Fruit fly (Drosophila melanogaster) whole organism, embryonic: ENCODE measurements around the gene CG14854.

Experiments used
- Abd-B ChIP-seq: fragments of 200-800 bp; sonication (Bioruptor generic); optimal IDR thresholded peaks from 2 replicates; lab custom pipeline; 2018; ENCODE audit warnings: missing biosample characterization, mild to moderate bottlenecking, missing genetic modification characterization, moderate library complexity
- Adf1 ChIP-seq: fragments of 200-800 bp; sonication (Bioruptor generic); IDR thresholded peaks from 2 replicates; pipeline ENCODE4 v1.3.6; 2022; ENCODE audit warnings: missing biosample characterization, missing genetic modification characterization
- Asciz ChIP-seq: fragments of 200-800 bp; sonication (Bioruptor generic); optimal IDR thresholded peaks from 2 replicates; lab custom pipeline; 2017; ENCODE audit warnings: missing biosample characterization, mild to moderate bottlenecking, missing genetic modification characterization, missing genetic modification reagents
- BEAF-32 ChIP-seq: fragments of 200-800 bp; sonication (Bioruptor generic); optimal IDR thresholded peaks from 3 replicates; lab custom pipeline; 2017; ENCODE audit warnings: missing biosample characterization, missing genetic modification characterization, mild to moderate bottlenecking, moderate library complexity, missing genetic modification reagents
- CG10147 ChIP-seq: fragments of 200-800 bp; sonication (Bioruptor generic); optimal IDR thresholded peaks from 2 replicates; lab custom pipeline; 2019; ENCODE audit warnings: missing biosample characterization, mild to moderate bottlenecking, missing genetic modification characterization, moderate library complexity
- CG11093 ChIP-seq: fragments of 200-800 bp; sonication (Bioruptor generic); IDR thresholded peaks from 3 replicates; pipeline ENCODE4 v1.3.6; 2022; ENCODE audit warnings: missing biosample characterization, missing genetic modification characterization
- CG11247 ChIP-seq: fragments of 200-800 bp; sonication (Bioruptor generic); IDR thresholded peaks from 2 replicates; pipeline ENCODE4 v1.3.6; 2022; ENCODE audit warnings: missing biosample characterization, missing genetic modification characterization
- CG11456 ChIP-seq: fragments of 200-800 bp; sonication (Bioruptor generic); IDR thresholded peaks from 3 replicates; pipeline ENCODE4 v1.3.6; 2022; ENCODE audit warnings: missing biosample characterization, missing genetic modification characterization
- CG11560 ChIP-seq: fragments of 200-800 bp; sonication (Bioruptor generic); IDR thresholded peaks from 3 replicates; pipeline ENCODE4 v1.3.6; 2022; ENCODE audit warnings: missing biosample characterization, missing genetic modification characterization
- CG11696 ChIP-seq: fragments of 200-800 bp; sonication (Bioruptor generic); IDR thresholded peaks from 2 replicates; pipeline ENCODE4 v1.3.6; 2022; ENCODE audit warnings: missing biosample characterization, missing genetic modification characterization
- CG15479 ChIP-seq: fragments of 200-800 bp; sonication (Bioruptor generic); optimal IDR thresholded peaks from 3 replicates; lab custom pipeline; 2019; ENCODE audit warnings: missing biosample characterization, mild to moderate bottlenecking, missing genetic modification characterization, moderate library complexity
- CG15601 ChIP-seq: fragments of 200-800 bp; sonication (Bioruptor generic); optimal IDR thresholded peaks from 3 replicates; lab custom pipeline; 2019; ENCODE audit warnings: missing biosample characterization, mild to moderate bottlenecking, missing genetic modification characterization, moderate library complexity
- CG17186 ChIP-seq: fragments of 200-800 bp; sonication (Bioruptor generic); optimal IDR thresholded peaks from 3 replicates; lab custom pipeline; 2017; ENCODE audit warnings: missing biosample characterization, missing genetic modification reagents, missing genetic modification characterization
- CG3847 ChIP-seq: fragments of 200-800 bp; sonication (Bioruptor generic); IDR thresholded peaks from 2 replicates; pipeline ENCODE4 v1.3.6; 2022; ENCODE audit warnings: missing biosample characterization, missing genetic modification characterization
- CG4404 ChIP-seq: fragments of 200-800 bp; sonication (Bioruptor generic); IDR thresholded peaks from 2 replicates; pipeline ENCODE4 v1.3.6; 2022; ENCODE audit warnings: missing biosample characterization, missing genetic modification characterization
- CG5953 ChIP-seq: fragments of 200-800 bp; sonication (Bioruptor generic); IDR thresholded peaks from 2 replicates; pipeline ENCODE4 v1.3.6; 2022; ENCODE audit warnings: missing biosample characterization, missing genetic modification characterization
- D19A ChIP-seq: fragments of 200-800 bp; optimal IDR thresholded peaks from 3 replicates; lab custom pipeline; 2019; ENCODE audit warnings: missing biosample characterization, mild to moderate bottlenecking, missing genetic modification characterization, moderate library complexity
- Deaf1 ChIP-seq: fragments of 200-800 bp; optimal IDR thresholded peaks from 3 replicates; lab custom pipeline; 2019; ENCODE audit warnings: missing biosample characterization, mild to moderate bottlenecking, missing genetic modification characterization, moderate library complexity
- Doc3 ChIP-seq: fragments of 200-800 bp; sonication (Bioruptor generic); IDR thresholded peaks from 3 replicates; pipeline ENCODE4 v1.3.6; 2022; ENCODE audit warnings: missing biosample characterization, missing genetic modification characterization; ENCODE audit not compliant: partially characterized antibody
- E2f1 ChIP-seq: fragments of 200-800 bp; sonication (Bioruptor generic); IDR thresholded peaks from 2 replicates; pipeline ENCODE4 v1.3.6; 2022; ENCODE audit warnings: missing biosample characterization, missing genetic modification characterization
- MESR4 ChIP-seq: fragments of 200-800 bp; sonication (Bioruptor generic); optimal IDR thresholded peaks from 2 replicates; lab custom pipeline; 2018; ENCODE audit warnings: missing biosample characterization, mild to moderate bottlenecking, missing genetic modification characterization, moderate library complexity
- Neu2 ChIP-seq: fragments of 200-800 bp; sonication (Bioruptor generic); optimal IDR thresholded peaks from 3 replicates; lab custom pipeline; 2016; ENCODE audit warnings: missing biosample characterization, missing genetic modification characterization, borderline replicate concordance
- Oli ChIP-seq: fragments of 200-800 bp; sonication (Bioruptor generic); optimal IDR thresholded peaks from 2 replicates; lab custom pipeline; 2018; ENCODE audit warnings: missing biosample characterization, mild to moderate bottlenecking, missing genetic modification characterization, moderate library complexity
- Pdp1 ChIP-seq, 2 experiments: fragments of 200-800 bp; sonication (Bioruptor generic); optimal IDR thresholded peaks; 3 replicates each; lab custom pipeline; 2016; ENCODE audit warnings: missing biosample characterization in 2 of 2, missing genetic modification characterization in 2 of 2, mild to moderate bottlenecking in 1 of 2, moderate library complexity in 1 of 2
- Rfx ChIP-seq: fragments of 200-800 bp; sonication (Bioruptor generic); IDR thresholded peaks from 2 replicates; pipeline ENCODE4 v1.3.6; 2022; ENCODE audit warnings: missing biosample characterization, missing genetic modification characterization
- Rx ChIP-seq: fragments of 200-800 bp; sonication (Bioruptor generic); IDR thresholded peaks from 2 replicates; pipeline ENCODE4 v1.3.6; 2022; ENCODE audit warnings: missing biosample characterization, missing genetic modification characterization
- Sox100B ChIP-seq: fragments of 200-800 bp; sonication (Bioruptor generic); optimal IDR thresholded peaks from 3 replicates; lab custom pipeline; 2018; ENCODE audit warnings: missing biosample characterization, mild to moderate bottlenecking, missing genetic modification characterization
- Sox102F ChIP-seq: fragments of 200-800 bp; sonication (Bioruptor generic); optimal IDR thresholded peaks from 2 replicates; lab custom pipeline; 2018; ENCODE audit warnings: missing biosample characterization, mild to moderate bottlenecking, missing genetic modification characterization, moderate library complexity
- Sry-β ChIP-seq: fragments of 200-800 bp; sonication (Bioruptor generic); optimal IDR thresholded peaks from 2 replicates; lab custom pipeline; 2018; ENCODE audit warnings: missing biosample characterization, mild to moderate bottlenecking, missing genetic modification characterization, moderate library complexity
- Xrp1 ChIP-seq: fragments of 200-800 bp; sonication (Bioruptor generic); IDR thresholded peaks from 2 replicates; pipeline ENCODE4 v1.3.6; 2022; ENCODE audit warnings: missing biosample characterization, missing genetic modification characterization
- abd-A ChIP-seq: fragments of 200-800 bp; sonication (Bioruptor generic); optimal IDR thresholded peaks from 3 replicates; lab custom pipeline; 2019; ENCODE audit warnings: missing biosample characterization, mild to moderate bottlenecking, missing genetic modification characterization, moderate library complexity
- bowl ChIP-seq: fragments of 200-800 bp; sonication (Bioruptor generic); IDR thresholded peaks from 2 replicates; pipeline ENCODE4 v1.3.6; 2022; ENCODE audit warnings: missing biosample characterization, missing genetic modification characterization
- btn ChIP-seq: fragments of 200-800 bp; sonication (Bioruptor generic); optimal IDR thresholded peaks from 2 replicates; lab custom pipeline; 2016; ENCODE audit warnings: missing biosample characterization, missing genetic modification characterization
- chn ChIP-seq: fragments of 200-800 bp; sonication (Bioruptor generic); optimal IDR thresholded peaks from 2 replicates; lab custom pipeline; 2016; ENCODE audit warnings: missing biosample characterization, missing genetic modification characterization
- croc ChIP-seq: fragments of 200-800 bp; sonication (Bioruptor generic); conservative IDR thresholded peaks from 3 replicates; pipeline ENCODE4 v1.3.6; 2022; ENCODE audit warnings: missing biosample characterization, missing genetic modification characterization
- dysf ChIP-seq: fragments of 200-800 bp; sonication (Bioruptor generic); IDR thresholded peaks from 3 replicates; pipeline ENCODE4 v1.3.6; 2022; ENCODE audit warnings: missing biosample characterization, missing genetic modification characterization
- eyg ChIP-seq: fragments of 200-800 bp; sonication (Bioruptor generic); optimal IDR thresholded peaks from 3 replicates; lab custom pipeline; 2016; ENCODE audit warnings: missing biosample characterization, missing genetic modification characterization
- gcm2 ChIP-seq: fragments of 200-800 bp; sonication (Bioruptor generic); optimal IDR thresholded peaks from 2 replicates; lab custom pipeline; 2016; ENCODE audit warnings: missing biosample characterization, missing genetic modification characterization
- hkb ChIP-seq, 2 experiments: fragments of 200-800 bp in 1 of 2; fragments of >200 bp in 1 of 2; sonication (Bioruptor generic) in 1 of 2; IDR thresholded peaks in 1 of 2; optimal IDR thresholded peaks in 1 of 2; 2 replicates each; pipeline versions ENCODE4 v1.3.6 to Lab custom; 2017 to 2022; ENCODE audit warnings: missing biosample characterization in 1 of 2, missing genetic modification characterization in 1 of 2
- jing ChIP-seq: fragments of 200-800 bp; sonication (Bioruptor generic); optimal IDR thresholded peaks from 2 replicates; lab custom pipeline; 2018; ENCODE audit warnings: missing biosample characterization, mild to moderate bottlenecking, missing genetic modification characterization
- klu ChIP-seq: fragments of 200-800 bp; sonication (Bioruptor generic); IDR thresholded peaks from 2 replicates; pipeline ENCODE4 v1.3.6; 2022; ENCODE audit warnings: missing biosample characterization, missing genetic modification characterization
- knrl ChIP-seq: fragments of 200-800 bp; sonication (Bioruptor generic); IDR thresholded peaks from 3 replicates; pipeline ENCODE4 v1.3.6; 2022; ENCODE audit warnings: missing biosample characterization, missing genetic modification characterization; ENCODE audit not compliant: partially characterized antibody
- oc ChIP-seq: fragments of 200-800 bp; sonication (Bioruptor generic); optimal IDR thresholded peaks from 2 replicates; lab custom pipeline; 2018; ENCODE audit warnings: missing biosample characterization, mild to moderate bottlenecking, missing genetic modification characterization, moderate library complexity
- pan ChIP-seq, 4 experiments: fragments of >200 bp in 3 of 4; fragments of 200-800 bp in 1 of 4; sonication (Bioruptor generic) in 1 of 4; optimal IDR thresholded peaks in 3 of 4; IDR thresholded peaks in 1 of 4; 2 replicates each; pipeline versions ENCODE4 v1.3.6 to Lab custom; 2017 to 2022; ENCODE audit warnings: missing biosample characterization in 2 of 4, missing genetic modification characterization in 2 of 4, mixed read lengths in 1 of 4
- psq ChIP-seq: fragments of 200-800 bp; sonication (Bioruptor generic); optimal IDR thresholded peaks from 2 replicates; lab custom pipeline; 2017; ENCODE audit warnings: missing biosample characterization, missing genetic modification characterization
- scrt ChIP-seq: fragments of 200-800 bp; sonication (Bioruptor generic); optimal IDR thresholded peaks from 2 replicates; lab custom pipeline; 2018; ENCODE audit warnings: missing biosample characterization, mild to moderate bottlenecking, missing genetic modification characterization, moderate library complexity
- ttk ChIP-seq: fragments of 200-800 bp; sonication (Bioruptor generic); IDR thresholded peaks from 2 replicates; pipeline ENCODE4 v2.1.2; 2022; ENCODE audit warnings: missing biosample characterization, missing genetic modification characterization
- yki ChIP-seq: fragments of >200 bp; optimal IDR thresholded peaks from 3 replicates; lab custom pipeline; 2018

The CG14854 gene

dm6 chr3R:14511123-14511908 is 48.5 kb downstream of the CG14854 start, which contains the start of the genes HtrA2 and mRpL11 (continued):
- TF ChIP-seq oc, result no peak
- TF ChIP-seq CG15601, result peak; percentile 93
- TF ChIP-seq CG5953, result no peak
- TF ChIP-seq CG11093 (GFP tag; lab: Robert Waterston, UW), result 0 out of 3 replicates have a peak, but pooled peaks have one; percentile 22
- TF ChIP-seq psq (GFP tag; lab: Kevin White, UChicago), result peak; percentile 38
- peak; percentile 65 for TF ChIP-seq BEAF-32
- peak; percentile 31 for TF ChIP-seq scrt (GFP tag; lab: Kevin White, UChicago)
- TF ChIP-seq Rfx (GFP tag; lab: Robert Waterston, UW), result peak; percentile 77
- peak; percentile 62 for TF ChIP-seq CG4404 (GFP tag; lab: Robert Waterston, UW)
- TF ChIP-seq Xrp1 (GFP tag; lab: Robert Waterston, UW), result no peak
- peak; percentile 42 for TF ChIP-seq Sox100B (GFP tag; lab: Kevin White, UChicago)
- TF ChIP-seq Neu2 (GFP tag; lab: Kevin White, UChicago), result peak; percentile 51
- TF ChIP-seq yki (lab: Kevin White, UChicago), result no peak
- TF ChIP-seq chn (GFP tag; lab: Kevin White, UChicago), result peak; percentile 62
- TF ChIP-seq Doc3 (GFP tag; lab: Robert Waterston, UW), result peak; percentile 32; the same call in 1 of the 3 replicates
- TF ChIP-seq D19A, result no peak
- TF ChIP-seq Sox102F (GFP tag; lab: Kevin White, UChicago), result no peak
- TF ChIP-seq CG10147 (GFP tag; lab: Kevin White, UChicago), result peak; percentile 30
- TF ChIP-seq Asciz (GFP tag; lab: Kevin White, UChicago), result peak; percentile 21
- no peak for TF ChIP-seq Oli (tag; lab: Kevin White, UChicago)
- TF ChIP-seq CG11696 (GFP tag; lab: Robert Waterston, UW), result no peak
- TF ChIP-seq hkb (optimal IDR thresholded peaks at IDR 0.05; lab: Kevin White, UChicago), result peak; percentile 22
- TF ChIP-seq hkb (GFP tag; IDR thresholded peaks at IDR 0.05; lab: Robert Waterston, UW), result no peak
- no peak for TF ChIP-seq btn (GFP tag; lab: Kevin White, UChicago)
- TF ChIP-seq pan (optimal IDR thresholded peaks at IDR 0.05; lab: Kevin White, UChicago), result no peak
- TF ChIP-seq pan (GFP tag; optimal IDR thresholded peaks at IDR 0.05 in 1 of 2, IDR thresholded peaks at IDR 0.05 in 1 of 2), result peak in 1 of 2 experiments; percentile 30
- TF ChIP-seq CG11247 (GFP tag; lab: Robert Waterston, UW), result peak; percentile 31; the same call in 1 of the 2 replicates
- TF ChIP-seq Abd-B (GFP tag; lab: Kevin White, UChicago), result peak; percentile 72
- no peak for TF ChIP-seq Rx
- no peak for TF ChIP-seq Deaf1 (tag; lab: Kevin White, UChicago)
- TF ChIP-seq CG11560 (tag; lab: Robert Waterston, UW), result no peak
- TF ChIP-seq knrl (GFP tag; lab: Robert Waterston, UW), result peak; percentile 53
- no peak for TF ChIP-seq ttk (GFP tag; lab: Robert Waterston, UW)
- no peak for TF ChIP-seq Adf1 (GFP tag; lab: Robert Waterston, UW)
- no peak for TF ChIP-seq abd-A (tag; lab: Kevin White, UChicago)
- peak; percentile 49 for TF ChIP-seq CG15479
- TF ChIP-seq CG11456 (GFP tag; lab: Robert Waterston, UW), result peak; percentile 53; the same call in 2 of the 3 replicates
- TF ChIP-seq dysf (GFP tag; lab: Robert Waterston, UW), result peak; percentile 44; the same call in 1 of the 3 replicates
- TF ChIP-seq MESR4, result peak; percentile 31
- peak; percentile 15 for TF ChIP-seq gcm2 (GFP tag; lab: Kevin White, UChicago)
- no peak for TF ChIP-seq bowl
- TF ChIP-seq Pdp1 (GFP tag; optimal IDR thresholded peaks at IDR 0.05; lab: Kevin White, UChicago), result peak; percentile 63 to 98
- peak; percentile 21; the same call in 1 of the 2 replicates for TF ChIP-seq klu (GFP tag; lab: Robert Waterston, UW)
- peak; percentile 35 for TF ChIP-seq CG17186 (GFP tag; lab: Kevin White, UChicago)
- peak; percentile 38 for TF ChIP-seq eyg (GFP tag; lab: Kevin White, UChicago)
- TF ChIP-seq croc (GFP tag; lab: Robert Waterston, UW), result peak; percentile 45
- TF ChIP-seq jing (GFP tag; lab: Kevin White, UChicago), result no peak
- peak; percentile 76 for TF ChIP-seq CG3847
- peak; percentile 56; the same call in 1 of the 2 replicates for TF ChIP-seq E2f1 (GFP tag; lab: Robert Waterston, UW)
- peak; percentile 100 for TF ChIP-seq Sry-β (GFP tag; lab: Kevin White, UChicago)
